Fruit fly (Drosophila melanogaster): ENCODE results near the gene Pebp1.

DNA sequence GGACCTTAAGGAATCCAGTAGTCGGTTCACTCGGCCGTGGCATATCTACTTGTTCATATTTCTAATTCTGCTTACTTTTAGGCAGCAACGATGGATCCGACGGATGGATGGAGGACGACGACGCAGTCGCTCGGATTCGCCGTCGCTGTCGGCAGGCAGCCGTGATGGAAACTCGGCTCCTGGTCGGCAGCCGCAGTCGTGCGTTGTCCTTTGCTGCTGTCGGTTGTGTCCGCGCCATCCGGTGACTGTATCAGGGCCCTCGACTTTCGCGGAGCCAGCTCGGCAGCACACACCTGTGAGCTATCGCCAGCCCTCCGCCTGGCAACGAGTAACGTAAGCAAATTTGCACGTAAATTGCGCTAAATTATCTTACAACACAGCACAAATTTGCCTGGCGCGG, 31.2 kb downstream of the Pebp1 start, which contains the start of gene Octbeta1R:
- TF ChIP-seq CG4496 (GFP tag; IDR thresholded peaks at IDR 0.05) (no peak), Pif1B (GFP tag; optimal IDR thresholded peaks at IDR 0.05) (no peak), CG17806 (tag; optimal IDR thresholded peaks at IDR 0.05) (no peak), CG14655 (GFP tag; optimal IDR thresholded peaks at IDR 0.05) (no peak), CG15710 (tag; optimal IDR thresholded peaks at IDR 0.05) (no peak), Ets98B (GFP tag; IDR thresholded peaks at IDR 0.05) (no peak), fd96Ca (GFP tag; IDR thresholded peaks at IDR 0.05) (no peak), CG13204 (GFP tag; optimal IDR thresholded peaks at IDR 0.05) (no peak), CG8159 (tag; optimal IDR thresholded peaks at IDR 0.05) (no peak), Snoo (tag; optimal IDR thresholded peaks at IDR 0.05) (no peak), CG8301 (tag; optimal IDR thresholded peaks at IDR 0.05) (no peak), CG12605 (GFP tag; IDR thresholded peaks at IDR 0.05) (0 out of 2 replicates have a peak, but pooled peaks have one; percentile 9), EcR (GFP tag; optimal IDR thresholded peaks at IDR 0.05) (no peak)
